Fruit fly (Drosophila melanogaster): ENCODE data around the gene sstn.
A peak's percentile ranks its signal among the peaks of the same experiment; 100 is the strongest.

The sstn gene

DNA sequence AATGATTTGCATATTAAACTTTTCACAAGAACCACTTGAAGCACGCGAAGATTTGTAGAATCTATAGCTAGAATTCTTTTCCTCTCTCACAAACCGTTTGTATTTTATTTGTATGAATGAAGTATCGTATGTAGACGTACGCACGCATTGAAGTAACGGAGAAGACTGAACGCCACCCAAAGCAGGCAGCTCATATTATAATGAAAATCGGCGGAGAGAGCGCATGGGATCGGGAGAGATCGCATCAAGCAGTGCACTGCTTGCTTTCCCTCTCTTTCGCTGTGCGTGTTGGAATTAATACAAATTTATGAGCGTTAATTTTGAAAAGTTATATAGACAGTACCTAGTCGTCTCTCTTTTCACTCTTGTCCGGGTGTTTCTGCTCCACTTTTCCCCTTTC lies 15.2 kb downstream of the sstn start (continued):
- peak; percentile 65 for TF ChIP-seq Med (GFP tag)
- no peak for TF ChIP-seq bowl (GFP tag; IDR thresholded peaks at IDR 0.05)
- no peak for TF ChIP-seq CG10979 (tag; optimal IDR thresholded peaks at IDR 0.05)
- no peak for TF ChIP-seq hkb (optimal IDR thresholded peaks at IDR 0.05)
- TF ChIP-seq hkb (GFP tag; IDR thresholded peaks at IDR 0.05), result peak; percentile 33; the same call in 1 of the 2 replicates
- no peak for TF ChIP-seq Mes4 (GFP tag; optimal IDR thresholded peaks at IDR 0.05)
- TF ChIP-seq lbe (GFP tag; optimal IDR thresholded peaks at IDR 0.05), result no peak
- no peak for TF ChIP-seq Nf-YA (GFP tag; IDR thresholded peaks at IDR 0.05)
- no peak for TF ChIP-seq Mad (GFP tag; optimal IDR thresholded peaks at IDR 0.05)
- TF ChIP-seq her (GFP tag; optimal IDR thresholded peaks at IDR 0.05), result no peak
- TF ChIP-seq CG12236 (GFP tag; optimal IDR thresholded peaks at IDR 0.05), result no peak
- no peak for TF ChIP-seq gcm2 (GFP tag; optimal IDR thresholded peaks at IDR 0.05)
- no peak for TF ChIP-seq Fer2 (tag; optimal IDR thresholded peaks at IDR 0.05)
- TF ChIP-seq zen (tag; optimal IDR thresholded peaks at IDR 0.05), result no peak
- peak; percentile 50; the same call in 1 of the 2 replicates for TF ChIP-seq chm (GFP tag; IDR thresholded peaks at IDR 0.05)
- no peak for TF ChIP-seq row (GFP tag; IDR thresholded peaks at IDR 0.05)
- no peak for TF ChIP-seq pzg (GFP tag; optimal IDR thresholded peaks at IDR 0.05)
- TF ChIP-seq Hmr (GFP tag; optimal IDR thresholded peaks at IDR 0.05), result no peak
- TF ChIP-seq CG4730 (GFP tag; IDR thresholded peaks at IDR 0.05), result no peak
- TF ChIP-seq pfk (GFP tag; optimal IDR thresholded peaks at IDR 0.05), result no peak
- no peak for TF ChIP-seq ftz-f1 (GFP tag; optimal IDR thresholded peaks at IDR 0.05)
- TF ChIP-seq CG8944 (GFP tag; optimal IDR thresholded peaks at IDR 0.05), result no peak
- peak; percentile 93 for TF ChIP-seq Jarid2 (GFP tag; optimal IDR thresholded peaks at IDR 0.05)
- TF ChIP-seq CG14667 (GFP tag; IDR thresholded peaks at IDR 0.05), result no peak
- TF ChIP-seq jigr1 (GFP tag; IDR thresholded peaks at IDR 0.05), result no peak
- no peak for TF ChIP-seq CG1832 (GFP tag; optimal IDR thresholded peaks at IDR 0.05)
- TF ChIP-seq repo (GFP tag; optimal IDR thresholded peaks at IDR 0.05), result no peak
- no peak for TF ChIP-seq CG6654 (GFP tag; optimal IDR thresholded peaks at IDR 0.05)
- no peak for TF ChIP-seq Asciz (GFP tag; optimal IDR thresholded peaks at IDR 0.05)
- no peak for TF ChIP-seq corto (GFP tag; optimal IDR thresholded peaks at IDR 0.05)
- TF ChIP-seq CG32772 (GFP tag; IDR thresholded peaks at IDR 0.05), result no peak
- TF ChIP-seq Myb (GFP tag; optimal IDR thresholded peaks at IDR 0.05), result peak; percentile 86
- TF ChIP-seq salm (tag; optimal IDR thresholded peaks at IDR 0.05), result no peak
- no peak for TF ChIP-seq CG7963 (GFP tag; IDR thresholded peaks at IDR 0.05; ENCODE audit: partially characterized antibody)
- TF ChIP-seq Bteb2 (GFP tag; optimal IDR thresholded peaks at IDR 0.05), result no peak
- no peak for TF ChIP-seq CG1233 (GFP tag; optimal IDR thresholded peaks at IDR 0.05)
- TF ChIP-seq YL-1 (GFP tag; optimal IDR thresholded peaks at IDR 0.05), result no peak
- no peak for TF ChIP-seq C15 (GFP tag; IDR thresholded peaks at IDR 0.05)
- no peak for TF ChIP-seq ATbp (GFP tag; optimal IDR thresholded peaks at IDR 0.05)
- TF ChIP-seq Opbp (GFP tag; IDR thresholded peaks at IDR 0.05; ENCODE audit: partially characterized antibody), result 0 out of 3 replicates have a peak, but pooled peaks have one; percentile 39
- TF ChIP-seq nom (GFP tag; optimal IDR thresholded peaks at IDR 0.05), result no peak
- no peak for TF ChIP-seq BEAF-32 (GFP tag; optimal IDR thresholded peaks at IDR 0.05)
- no peak for TF ChIP-seq CG43689 (GFP tag; IDR thresholded peaks at IDR 0.05)
- TF ChIP-seq Nf-YC (tag; optimal IDR thresholded peaks at IDR 0.05), result no peak
- no peak for TF ChIP-seq CG10147 (GFP tag; optimal IDR thresholded peaks at IDR 0.05)
- TF ChIP-seq CG30431 (GFP tag; optimal IDR thresholded peaks at IDR 0.05), result no peak
- TF ChIP-seq CG34376 (GFP tag; optimal IDR thresholded peaks at IDR 0.05), result peak; percentile 2
- no peak for TF ChIP-seq Hr3 (GFP tag; optimal IDR thresholded peaks at IDR 0.05)
- peak; percentile 86; the same call in 1 of the 4 replicates for TF ChIP-seq chinmo (GFP tag; IDR thresholded peaks at IDR 0.05; ENCODE audit: partially characterized antibody)
- TF ChIP-seq Ets97D (GFP tag; optimal IDR thresholded peaks at IDR 0.05), result no peak
- no peak for TF ChIP-seq dmrt99B (tag; optimal IDR thresholded peaks at IDR 0.05)
- TF ChIP-seq Chrac-16 (GFP tag; optimal IDR thresholded peaks at IDR 0.05), result no peak
